Worm (Caenorhabditis elegans): ENCODE data around the gene nra-3.

- no peak for TF ChIP-seq ztf-29 (GFP tag; IDR thresholded peaks at IDR 0.05)
- TF ChIP-seq flt-1 (GFP tag; IDR thresholded peaks at IDR 0.05): no peak
- TF ChIP-seq tab-1 (GFP tag; IDR thresholded peaks at IDR 0.05): no peak
- TF ChIP-seq T22C8.4 (GFP tag; IDR thresholded peaks at IDR 0.05): no peak
Measured at ce11 chrX:9965275-9965674, 34.0 kb upstream of the nra-3 start, which contains the start of gene pssy-1.

Data from whole organism, midembryonic.